Worm (Caenorhabditis elegans): ENCODE data around the gene set-17.

ce11 chrII:8987962-8988361 lies 47.7 kb upstream of the set-17 start, which contains the start of gene C18E9.8:
- TF ChIP-seq ceh-16 (tag; optimal IDR thresholded peaks at IDR 0.05) = no peak
- no peak for TF ChIP-seq zag-1 (tag; optimal IDR thresholded peaks at IDR 0.05)
- TF ChIP-seq egl-27 (tag; optimal IDR thresholded peaks at IDR 0.05) = no peak
- no peak for TF ChIP-seq C34F6.9 (tag; optimal IDR thresholded peaks at IDR 0.05)
- no peak for TF ChIP-seq unc-62 (GFP tag; optimal IDR thresholded peaks at IDR 0.05)
- TF ChIP-seq elt-3 (tag; optimal IDR thresholded peaks at IDR 0.05) = no peak
- TF ChIP-seq snpc-4 (tag; optimal IDR thresholded peaks at IDR 0.05) = no peak
- no peak for TF ChIP-seq aly-2 (tag; optimal IDR thresholded peaks at IDR 0.05)
- TF ChIP-seq ama-1 (optimal IDR thresholded peaks at IDR 0.05) = no peak
- TF ChIP-seq unc-55 (GFP tag; optimal IDR thresholded peaks at IDR 0.05) = no peak
- TF ChIP-seq unc-39 (tag; optimal IDR thresholded peaks at IDR 0.05) = no peak
- no peak for TF ChIP-seq ZK546.5 (tag; optimal IDR thresholded peaks at IDR 0.05)
- no peak for TF ChIP-seq mdl-1 (tag; optimal IDR thresholded peaks at IDR 0.05)
- TF ChIP-seq R02D3.7 (tag; optimal IDR thresholded peaks at IDR 0.05) = no peak

All from whole organism, L2 larva.